Worm (Caenorhabditis elegans) whole organism, L4 larva: ENCODE data around the gene H25K10.1.
A peak's percentile ranks its signal among the peaks of the same experiment; 100 is the strongest.

Experiments
- F26F4.8 ChIP-seq: fragments of 200-800 bp; sonication (Bioruptor generic); conservative IDR thresholded peaks from 2 replicates; pipeline ENCODE4 v1.3.6; 2022; ENCODE audit warnings: missing genetic modification characterization, missing compliant biosample characterization
- F44E2.7 ChIP-seq: fragments of 200-800 bp; sonication (Bioruptor generic); IDR thresholded peaks from 2 replicates; pipeline ENCODE4 v2.1.2; 2022; ENCODE audit warnings: missing genetic modification characterization, missing compliant biosample characterization
- F49E8.2 ChIP-seq: sonication (generic microtip); optimal IDR thresholded peaks from 2 replicates; lab custom pipeline; 2016; ENCODE audit warnings: missing compliant biosample characterization, mild to moderate bottlenecking, missing genetic modification characterization, borderline replicate concordance
- Y105C5A.15 ChIP-seq: fragments of 200-800 bp; sonication (Bioruptor generic); IDR thresholded peaks from 2 replicates; pipeline ENCODE4 v1.3.6; 2022; ENCODE audit warnings: missing genetic modification characterization, missing compliant biosample characterization
- Y75B8A.6 ChIP-seq: fragments of 200-800 bp; sonication (Bioruptor generic); IDR thresholded peaks from 2 replicates; pipeline ENCODE4 v1.3.6; 2022; ENCODE audit warnings: missing genetic modification reagents, missing genetic modification characterization, missing compliant biosample characterization
- aha-1 ChIP-seq: fragments of 150-350 bp; peaks from one replicate; lab custom pipeline; 2014; ENCODE audit warnings: missing biosample characterization, missing genetic modification characterization
- aly-2 ChIP-seq: sonication (generic microtip); optimal IDR thresholded peaks from 2 replicates; lab custom pipeline; 2018; ENCODE audit warnings: missing biosample characterization, missing genetic modification characterization
- ceh-20 ChIP-seq: fragments of 200-800 bp; sonication (Bioruptor generic); IDR thresholded peaks from 2 replicates; pipeline ENCODE4 v1.3.6; 2022; ENCODE audit warnings: missing genetic modification reagents, missing genetic modification characterization, missing compliant biosample characterization
- cey-2 ChIP-seq: sonication (generic microtip); optimal IDR thresholded peaks from 3 replicates; lab custom pipeline; 2017; ENCODE audit warnings: missing genetic modification characterization, mild to moderate bottlenecking, missing compliant biosample characterization, antibody characterized with exemption, borderline replicate concordance; ENCODE audit not compliant: insufficient read depth
- ctbp-1 ChIP-seq: fragments of 200-800 bp; sonication (Bioruptor generic); IDR thresholded peaks from 2 replicates; pipeline ENCODE4 v1.3.6; 2022; ENCODE audit warnings: missing genetic modification reagents, missing genetic modification characterization, missing compliant biosample characterization
- daf-12 ChIP-seq: fragments of 150-350 bp; optimal IDR thresholded peaks from 2 replicates; lab custom pipeline; 2014; ENCODE audit warnings: missing biosample characterization, missing genetic modification reagents, missing genetic modification characterization
- daf-16 ChIP-seq, 3 experiments: sonication (generic microtip); optimal IDR thresholded peaks; 2 replicates each; lab custom pipeline; 2016 to 2017; ENCODE audit warnings: missing genetic modification characterization in 3 of 3, missing genetic modification reagents in 3 of 3, mild to moderate bottlenecking in 2 of 3, missing compliant biosample characterization in 2 of 3, missing biosample characterization in 1 of 3, moderate library complexity in 1 of 3
- daf-19 ChIP-seq: fragments of 200-800 bp; sonication (Bioruptor generic); conservative IDR thresholded peaks from 2 replicates; pipeline ENCODE4 v1.3.6; 2022; ENCODE audit warnings: missing genetic modification characterization, missing compliant biosample characterization
- dmd-6 ChIP-seq: fragments of 200-800 bp; sonication (Bioruptor generic); IDR thresholded peaks from 2 replicates; pipeline ENCODE4 v1.3.6; 2022; ENCODE audit warnings: missing genetic modification reagents, missing genetic modification characterization, missing compliant biosample characterization
- dmd-8 ChIP-seq: fragments of 200-800 bp; sonication (Bioruptor generic); IDR thresholded peaks from 2 replicates; pipeline ENCODE4 v1.3.6; 2022; ENCODE audit warnings: missing genetic modification characterization, missing compliant biosample characterization
- dve-1 ChIP-seq: sonication (generic microtip); optimal IDR thresholded peaks from 2 replicates; lab custom pipeline; 2017; ENCODE audit warnings: antibody characterized with exemption, mild to moderate bottlenecking, missing genetic modification characterization, missing compliant biosample characterization; ENCODE audit not compliant: insufficient read depth
- egl-27 ChIP-seq: sonication (generic microtip); optimal IDR thresholded peaks from 3 replicates; lab custom pipeline; 2017; ENCODE audit warnings: missing biosample characterization, missing genetic modification reagents, missing genetic modification characterization
- egl-43 ChIP-seq: fragments of 200-800 bp; sonication (Bioruptor generic); IDR thresholded peaks from 2 replicates; pipeline ENCODE4 v1.3.6; 2022; ENCODE audit warnings: missing genetic modification reagents, missing genetic modification characterization, missing compliant biosample characterization
- fos-1 ChIP-seq: fragments of 150-350 bp; optimal IDR thresholded peaks from 2 replicates; lab custom pipeline; 2014; ENCODE audit warnings: missing biosample characterization, missing genetic modification characterization
- hif-1 ChIP-seq, 2 experiments: sonication (generic microtip); optimal IDR thresholded peaks; 2 replicates each; lab custom pipeline; 2016 to 2017; ENCODE audit warnings: missing compliant biosample characterization in 2 of 2, missing genetic modification characterization in 2 of 2, missing genetic modification reagents in 2 of 2, missing genotype in 2 of 2, mild to moderate bottlenecking in 1 of 2
- hlh-30 ChIP-seq: sonication (generic microtip); optimal IDR thresholded peaks from 2 replicates; lab custom pipeline; 2017; ENCODE audit warnings: antibody characterized with exemption, mild to moderate bottlenecking, missing genetic modification characterization, missing compliant biosample characterization; ENCODE audit not compliant: insufficient read depth
- hmg-1.1 ChIP-seq: fragments of 200-800 bp; sonication (Bioruptor generic); IDR thresholded peaks from 2 replicates; pipeline ENCODE4 v1.3.6; 2022; ENCODE audit warnings: missing genetic modification reagents, missing genetic modification characterization, missing compliant biosample characterization
- lin-1 ChIP-seq: fragments of 200-800 bp; sonication (Bioruptor generic); IDR thresholded peaks from 2 replicates; pipeline ENCODE4 v1.3.6; 2022; ENCODE audit warnings: missing genetic modification reagents, missing genetic modification characterization, missing compliant biosample characterization
- lin-13 ChIP-seq: fragments of 150-350 bp; optimal IDR thresholded peaks from 2 replicates; lab custom pipeline; 2014; ENCODE audit warnings: missing biosample characterization, missing genetic modification reagents, missing genetic modification characterization
- lin-29 ChIP-seq: fragments of 200-800 bp; sonication (Bioruptor generic); IDR thresholded peaks from 2 replicates; pipeline ENCODE4 v1.3.6; 2022; ENCODE audit warnings: missing genetic modification reagents, missing genetic modification characterization, missing compliant biosample characterization
- lin-39 ChIP-seq: fragments of 150-350 bp; optimal IDR thresholded peaks from 2 replicates; lab custom pipeline; 2014; ENCODE audit warnings: missing biosample characterization, missing genetic modification reagents, missing genetic modification characterization
- madf-5 ChIP-seq, 2 experiments: fragments of 200-800 bp; sonication (Bioruptor generic); IDR thresholded peaks; 2 replicates each; pipeline ENCODE4 v1.3.6; 2022; ENCODE audit warnings: missing compliant biosample characterization in 2 of 2, missing genetic modification characterization in 2 of 2
- mdl-1 ChIP-seq, 2 experiments: fragments of 150-350 bp in 1 of 2; sonication (generic microtip) in 1 of 2; optimal IDR thresholded peaks; 2 replicates each; lab custom pipeline; 2014 to 2017; ENCODE audit warnings: missing biosample characterization in 2 of 2, missing genetic modification characterization in 2 of 2
- mdt-29 ChIP-seq: fragments of 200-800 bp; sonication (Bioruptor generic); IDR thresholded peaks from 2 replicates; pipeline ENCODE4 v1.3.6; 2022; ENCODE audit warnings: missing genetic modification reagents, missing genetic modification characterization, missing compliant biosample characterization
- mes-2 ChIP-seq: sonication (generic microtip); optimal IDR thresholded peaks from 2 replicates; lab custom pipeline; 2016; ENCODE audit warnings: missing genotype, mild to moderate bottlenecking, missing genetic modification characterization, missing compliant biosample characterization; ENCODE audit not compliant: poor library complexity, severe bottlenecking
- mxl-3 ChIP-seq: fragments of 200-800 bp; sonication (Bioruptor generic); optimal IDR thresholded peaks from 2 replicates; lab custom pipeline; 2018; ENCODE audit warnings: mild to moderate bottlenecking, missing genetic modification characterization, missing compliant biosample characterization
- nhr-11 ChIP-seq: fragments of 150-350 bp; optimal IDR thresholded peaks from 2 replicates; lab custom pipeline; 2014; ENCODE audit warnings: missing biosample characterization, missing genetic modification characterization
- nhr-28 ChIP-seq: fragments of 150-350 bp; optimal IDR thresholded peaks from 2 replicates; lab custom pipeline; 2014; ENCODE audit warnings: missing biosample characterization, missing genetic modification characterization
- nhr-77 ChIP-seq: fragments of 150-350 bp; optimal IDR thresholded peaks from 2 replicates; lab custom pipeline; 2014; ENCODE audit warnings: missing biosample characterization, missing genetic modification characterization
- pha-4 ChIP-seq, 2 experiments: fragments of 150-350 bp in 1 of 2; fragments of 200-800 bp in 1 of 2; sonication (Bioruptor generic) in 1 of 2; IDR thresholded peaks in 1 of 2; optimal IDR thresholded peaks in 1 of 2; 2 replicates each; pipeline versions ENCODE4 v1.3.6 to Lab custom; 2014 to 2022; ENCODE audit warnings: missing genetic modification characterization in 2 of 2, missing genetic modification reagents in 2 of 2, missing biosample characterization in 1 of 2, missing compliant biosample characterization in 1 of 2
- rbr-2 ChIP-seq: sonication (generic microtip); optimal IDR thresholded peaks from 2 replicates; lab custom pipeline; 2016; ENCODE audit warnings: missing genotype, missing genetic modification characterization, missing compliant biosample characterization
- saeg-2 ChIP-seq: fragments of 200-800 bp; sonication (Bioruptor generic); IDR thresholded peaks from 2 replicates; pipeline ENCODE4 v1.3.6; 2022; ENCODE audit warnings: missing genetic modification reagents, missing genetic modification characterization, missing compliant biosample characterization
- sdz-12 ChIP-seq: fragments of 200-800 bp; sonication (Bioruptor generic); optimal IDR thresholded peaks from 2 replicates; lab custom pipeline; 2018; ENCODE audit warnings: mild to moderate bottlenecking, missing genetic modification characterization, missing compliant biosample characterization
- snpc-4 ChIP-seq: fragments of 150-350 bp; optimal IDR thresholded peaks from 2 replicates; lab custom pipeline; 2014; ENCODE audit warnings: missing biosample characterization, missing genetic modification characterization
- spr-3 ChIP-seq: fragments of 200-800 bp; sonication (Bioruptor generic); optimal IDR thresholded peaks from 2 replicates; lab custom pipeline; 2018; ENCODE audit warnings: mild to moderate bottlenecking, missing genetic modification characterization, missing compliant biosample characterization
- tag-97 ChIP-seq: fragments of 200-800 bp; sonication (Bioruptor generic); IDR thresholded peaks from 2 replicates; pipeline ENCODE4 v1.3.6; 2022; ENCODE audit warnings: missing genetic modification characterization, missing compliant biosample characterization
- tra-1 ChIP-seq: fragments of 200-800 bp; sonication (Bioruptor generic); IDR thresholded peaks from 2 replicates; pipeline ENCODE4 v1.3.6; 2022; ENCODE audit warnings: missing genetic modification reagents, missing genetic modification characterization, missing compliant biosample characterization
- unc-130 ChIP-seq: sonication (generic microtip); optimal IDR thresholded peaks from 2 replicates; lab custom pipeline; 2016; ENCODE audit warnings: missing genetic modification reagents, missing genetic modification characterization, missing compliant biosample characterization
- unc-39 ChIP-seq: sonication (generic microtip); optimal IDR thresholded peaks from 2 replicates; lab custom pipeline; 2017; ENCODE audit warnings: missing biosample characterization, missing genetic modification characterization
- unc-62 ChIP-seq, 3 experiments: fragments of 150-350 bp in 1 of 3; sonication (generic microtip); optimal IDR thresholded peaks in 2 of 3; peaks in 1 of 3; 1 replicate in 1 of 3; 2 replicates in 2 of 3; lab custom pipeline; 2014 to 2017; ENCODE audit warnings: missing biosample characterization in 3 of 3, missing genetic modification characterization in 3 of 3, missing genetic modification reagents in 3 of 3, missing genotype in 1 of 3
- zfp-2 ChIP-seq: sonication (generic microtip); optimal IDR thresholded peaks from 2 replicates; lab custom pipeline; 2016; ENCODE audit warnings: mild to moderate bottlenecking, missing genetic modification characterization, missing compliant biosample characterization
- zip-2 ChIP-seq: fragments of 150-350 bp; optimal IDR thresholded peaks from 2 replicates; lab custom pipeline; 2014; ENCODE audit warnings: missing biosample characterization, missing genetic modification characterization

The H25K10.1 gene

DNA sequence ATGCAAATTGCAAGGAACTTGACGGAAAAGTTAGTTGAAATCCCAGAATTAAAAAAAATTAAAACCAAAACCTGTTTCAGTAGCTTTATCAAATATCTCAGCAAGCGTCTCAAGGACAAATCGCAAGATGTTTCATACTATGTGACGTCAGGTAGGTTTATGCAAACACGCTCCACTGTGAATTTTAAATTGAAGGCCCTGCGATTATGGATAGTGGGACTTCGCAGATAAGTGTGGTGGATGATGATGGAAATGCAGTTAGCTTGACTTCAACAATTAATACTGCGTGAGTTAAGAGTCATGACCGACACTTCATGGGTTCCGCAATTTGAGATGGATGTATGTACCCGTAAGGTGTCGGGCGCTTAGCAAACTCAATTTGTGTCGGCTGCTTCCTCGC, 2.3 kb upstream of the H25K10.1 start:
- TF ChIP-seq unc-62 (GFP tag; optimal IDR thresholded peaks at IDR 0.05 in 1 of 2; lab: Kevin White, UChicago) (peak in 1 of 2 experiments; percentile 96), unc-62 (tag; optimal IDR thresholded peaks at IDR 0.05; lab: Kevin White, UChicago) (no peak), F44E2.7 (GFP tag; lab: Robert Waterston, UW) (no peak), sdz-12 (GFP tag; lab: Kevin White, UChicago) (no peak), saeg-2 (GFP tag; lab: Robert Waterston, UW) (no peak), aha-1 (tag; lab: Kevin White, UChicago) (peak; percentile 20)

ce11 chrIV:16203373-16203772, 1.2 kb downstream of the H25K10.1 start:
- TF ChIP-seq hmg-1.1 (no peak), daf-19 (no peak), hlh-30 (peak; percentile 44), ctbp-1 (GFP tag; lab: Robert Waterston, UW) (no peak), Y75B8A.6 (GFP tag; lab: Robert Waterston, UW) (no peak), snpc-4 (tag; lab: Kevin White, UChicago) (no peak), pha-4 (GFP tag; IDR thresholded peaks at IDR 0.05; lab: Robert Waterston, UW) (no peak), pha-4 (tag; optimal IDR thresholded peaks at IDR 0.05; lab: Kevin White, UChicago) (no peak), fos-1 (tag; lab: Kevin White, UChicago) (no peak), daf-16 (GFP tag; optimal IDR thresholded peaks at IDR 0.05; lab: Kevin White, UChicago) (no peak), daf-16 (tag; optimal IDR thresholded peaks at IDR 0.05; lab: Kevin White, UChicago) (peak; percentile 69), mxl-3 (GFP tag; lab: Kevin White, UChicago) (no peak), cey-2 (tag; lab: Kevin White, UChicago) (no peak), unc-130 (no peak), dmd-6 (GFP tag; lab: Robert Waterston, UW) (peak; percentile 92), dve-1 (peak; percentile 63), tag-97 (GFP tag; lab: Robert Waterston, UW) (no peak), nhr-28 (tag; lab: Kevin White, UChicago) (peak; percentile 63), lin-1 (GFP tag; lab: Robert Waterston, UW) (no peak), daf-12 (tag; lab: Kevin White, UChicago) (no peak), mdl-1 (tag; optimal IDR thresholded peaks at IDR 0.05; lab: Kevin White, UChicago) (peak in 1 of 2 experiments; percentile 27), unc-39 (tag; lab: Kevin White, UChicago) (no peak), mdt-29 (no peak), F49E8.2 (tag; lab: Kevin White, UChicago) (no peak), lin-13 (GFP tag; lab: Kevin White, UChicago) (no peak), aly-2 (tag; lab: Kevin White, UChicago) (no peak), lin-39 (tag; lab: Kevin White, UChicago) (no peak), Y105C5A.15 (GFP tag; lab: Robert Waterston, UW) (no peak), dmd-8 (GFP tag; lab: Robert Waterston, UW) (no peak), spr-3 (GFP tag; lab: Kevin White, UChicago) (no peak), F26F4.8 (no peak), hif-1 (tag; optimal IDR thresholded peaks at IDR 0.05; lab: Kevin White, UChicago) (no peak), aha-1 (tag; lab: Kevin White, UChicago) (no peak), nhr-77 (tag; lab: Kevin White, UChicago) (peak; percentile 1), lin-29 (GFP tag; lab: Robert Waterston, UW) (no peak), egl-27 (tag; lab: Kevin White, UChicago) (no peak), zfp-2 (tag; lab: Kevin White, UChicago) (no peak), rbr-2 (tag; lab: Kevin White, UChicago) (no peak), madf-5 (GFP tag; IDR thresholded peaks at IDR 0.05; lab: Robert Waterston, UW) (no peak), ceh-20 (GFP tag; lab: Robert Waterston, UW) (no peak), nhr-11 (tag; lab: Kevin White, UChicago) (no peak), saeg-2 (GFP tag; lab: Robert Waterston, UW) (no peak), egl-43 (GFP tag; lab: Robert Waterston, UW) (no peak), F44E2.7 (GFP tag; lab: Robert Waterston, UW) (no peak), tra-1 (GFP tag; lab: Robert Waterston, UW) (no peak), mes-2 (no peak), zip-2 (tag; lab: Kevin White, UChicago) (no peak)
